Fruit fly (Drosophila melanogaster): ENCODE results near the gene ppk.
A peak's percentile ranks its signal among the peaks of the same experiment; 100 is the strongest.

The ppk gene

DNA sequence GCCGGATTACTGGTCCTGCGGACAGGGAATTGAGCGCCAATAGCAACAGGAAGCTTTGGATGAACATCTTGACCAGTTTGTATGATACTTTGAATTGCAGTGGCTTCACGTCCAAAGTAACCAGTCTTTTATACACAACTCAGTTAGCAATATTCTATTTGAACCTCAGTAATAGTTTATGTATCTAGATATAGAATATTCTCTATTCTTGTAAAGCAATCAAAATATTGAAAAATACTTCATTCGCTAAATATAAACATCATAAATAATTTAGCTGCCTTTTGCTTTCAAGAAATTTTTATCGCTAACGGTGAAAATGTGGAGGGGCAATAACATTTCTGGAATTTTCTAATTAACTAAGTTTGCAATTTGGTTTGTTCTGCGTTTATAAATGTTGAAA, 34.4 kb downstream of the ppk start, which contains the start of gene Send2:
Gene Send2, minus strand, starts transcription at position 101 of the 400 bp plus-strand sequence.
- TF ChIP-seq CG15710 (tag; optimal IDR thresholded peaks at IDR 0.05), result no peak
- TF ChIP-seq fd96Ca (GFP tag; IDR thresholded peaks at IDR 0.05), result no peak

DNA sequence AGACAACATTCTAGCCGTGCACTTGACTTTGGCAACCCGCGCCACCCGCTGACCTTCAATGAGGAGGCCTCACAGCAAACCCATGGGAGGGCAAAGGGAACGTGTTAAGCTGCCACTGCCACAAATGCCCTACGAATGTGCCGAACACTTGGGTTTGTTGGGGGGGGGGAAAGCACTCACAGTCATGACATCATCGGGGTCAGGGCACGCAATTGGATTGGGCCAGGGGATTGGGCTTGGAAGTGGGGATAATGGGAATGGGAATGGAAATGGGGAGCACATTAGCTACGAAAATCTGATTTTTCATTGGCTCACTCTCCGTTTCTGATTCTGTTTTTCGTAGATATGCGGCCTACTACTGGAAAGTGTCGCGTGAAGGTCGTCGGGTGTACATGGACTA, 40.0 kb downstream of the ppk start:
- TF ChIP-seq CG15710 (tag; optimal IDR thresholded peaks at IDR 0.05), result no peak
- no peak for TF ChIP-seq CG34367 (tag; optimal IDR thresholded peaks at IDR 0.05)
- no peak for TF ChIP-seq CG4496 (GFP tag; IDR thresholded peaks at IDR 0.05)
- no peak for TF ChIP-seq gl (tag; optimal IDR thresholded peaks at IDR 0.05)
- no peak for TF ChIP-seq CG10348 (GFP tag; IDR thresholded peaks at IDR 0.05)
- TF ChIP-seq D1 (tag; optimal IDR thresholded peaks at IDR 0.05), result no peak
- no peak for TF ChIP-seq CG12605 (GFP tag; IDR thresholded peaks at IDR 0.05)

DNA sequence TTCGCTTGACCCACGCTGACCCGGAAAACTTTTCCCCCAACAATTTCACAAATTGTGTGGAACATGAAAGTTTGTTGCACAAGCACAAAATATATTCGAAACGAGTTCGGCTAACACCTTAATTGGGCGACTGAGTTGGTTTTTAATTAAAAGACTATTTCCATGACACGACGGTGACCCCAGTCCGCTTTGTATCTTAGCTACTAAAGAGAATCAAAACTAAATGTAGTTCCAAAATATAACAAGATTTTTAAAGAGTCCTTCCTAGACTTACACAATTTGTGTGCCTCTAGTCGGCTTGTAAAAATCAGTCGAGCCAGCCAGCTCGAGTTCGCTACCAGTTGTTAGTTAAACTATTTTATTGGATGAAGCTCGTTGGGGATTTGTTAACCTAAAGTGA, 43.0 kb downstream of the ppk start, which contains the start of gene CG15286:
Gene CG15286, plus strand, starts transcription at position 301 of the 400 bp plus-strand sequence.
- TF ChIP-seq CG4496 (GFP tag; IDR thresholded peaks at IDR 0.05), result no peak
- TF ChIP-seq D1 (tag; optimal IDR thresholded peaks at IDR 0.05), result no peak
- TF ChIP-seq gl (tag; optimal IDR thresholded peaks at IDR 0.05), result no peak
- no peak for TF ChIP-seq CG9948 (tag; optimal IDR thresholded peaks at IDR 0.05)
- no peak for TF ChIP-seq CG8301 (tag; optimal IDR thresholded peaks at IDR 0.05)
- no peak for TF ChIP-seq Pif1A (GFP tag; optimal IDR thresholded peaks at IDR 0.05)
- TF ChIP-seq CG15710 (tag; optimal IDR thresholded peaks at IDR 0.05), result no peak
- no peak for TF ChIP-seq CG10348 (GFP tag; IDR thresholded peaks at IDR 0.05)
- no peak for TF ChIP-seq CG14655 (GFP tag; optimal IDR thresholded peaks at IDR 0.05)
- TF ChIP-seq CG34367 (tag; optimal IDR thresholded peaks at IDR 0.05), result no peak
- no peak for TF ChIP-seq Pif1B (GFP tag; optimal IDR thresholded peaks at IDR 0.05)
- no peak for TF ChIP-seq rn (GFP tag; IDR thresholded peaks at IDR 0.05)
- TF ChIP-seq CG12605 (GFP tag; IDR thresholded peaks at IDR 0.05), result no peak
- TF ChIP-seq Snoo (tag; optimal IDR thresholded peaks at IDR 0.05), result no peak
- TF ChIP-seq fd96Ca (GFP tag; IDR thresholded peaks at IDR 0.05), result no peak

DNA sequence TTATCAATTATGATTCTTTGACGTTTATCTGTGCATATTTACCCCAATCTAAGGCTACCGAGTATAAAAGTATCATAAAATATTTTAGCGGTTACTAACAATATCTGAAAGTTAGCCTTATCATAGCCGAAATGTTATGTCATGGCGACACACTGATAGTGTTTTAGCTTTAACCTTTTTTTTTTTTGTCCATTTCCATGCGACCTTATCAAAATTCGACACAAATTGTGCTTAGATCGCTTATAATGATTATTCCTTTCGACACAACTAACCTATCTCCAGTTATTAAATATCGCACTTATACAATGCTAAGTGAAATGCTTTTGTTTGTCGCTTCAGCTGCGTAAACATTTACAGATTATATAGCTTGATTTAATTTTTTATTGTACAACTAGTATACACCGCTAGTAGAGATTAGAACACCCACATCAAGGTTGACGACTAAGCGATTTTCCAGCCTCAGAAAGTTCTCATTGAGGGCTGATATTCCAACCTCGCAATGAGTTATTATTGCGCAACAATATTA, 44.6 kb downstream of the ppk start:
- TF ChIP-seq CG12605 (GFP tag; IDR thresholded peaks at IDR 0.05) (no peak), D1 (tag; optimal IDR thresholded peaks at IDR 0.05) (no peak), EcR (GFP tag; optimal IDR thresholded peaks at IDR 0.05) (no peak), CG4496 (GFP tag; IDR thresholded peaks at IDR 0.05) (no peak), CG9948 (tag; optimal IDR thresholded peaks at IDR 0.05) (no peak), CG8159 (tag; optimal IDR thresholded peaks at IDR 0.05) (no peak), CG15710 (tag; optimal IDR thresholded peaks at IDR 0.05) (no peak), rn (GFP tag; IDR thresholded peaks at IDR 0.05) (no peak), CG13204 (GFP tag; optimal IDR thresholded peaks at IDR 0.05) (no peak), gl (tag; optimal IDR thresholded peaks at IDR 0.05) (no peak), Snoo (tag; optimal IDR thresholded peaks at IDR 0.05) (no peak)

DNA sequence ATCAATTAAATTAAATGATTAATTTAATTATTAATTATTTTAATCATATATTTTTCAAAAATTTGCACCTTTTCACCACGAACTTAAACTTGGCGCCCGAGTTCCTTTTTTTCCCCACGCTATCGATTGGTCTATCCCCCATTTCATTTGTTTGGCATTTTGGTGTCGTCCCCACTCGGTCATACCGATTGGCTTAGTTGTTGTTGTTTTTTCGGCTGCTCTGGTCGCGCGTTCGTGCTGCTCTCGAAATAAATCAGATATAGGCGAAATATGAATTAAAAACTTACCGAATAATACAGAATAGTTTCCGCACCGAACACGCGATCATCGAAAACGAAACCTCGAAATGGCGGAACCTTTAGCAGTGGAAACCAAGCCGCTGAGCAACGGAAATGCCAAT, 47.0 kb downstream of the ppk start, which contains the start of gene CG33090:
Gene CG33090, plus strand, starts transcription at position 194 of the 400 bp plus-strand sequence.
- TF ChIP-seq rn (GFP tag; IDR thresholded peaks at IDR 0.05) (no peak), CG4496 (GFP tag; IDR thresholded peaks at IDR 0.05) (0 out of 3 replicates have a peak, but pooled peaks have one; percentile 38)
